Worm (Caenorhabditis elegans): Measurements from ENCODE around the gene nhr-184.

Gene nhr-184

ce11 chrV:2200402-2200801 is 13.9 kb downstream of the nhr-184 start:
- TF ChIP-seq pqm-1 (tag; optimal IDR thresholded peaks at IDR 0.05) (no peak), unc-62 (GFP tag; optimal IDR thresholded peaks at IDR 0.05) (no peak), ceh-82 (tag; optimal IDR thresholded peaks at IDR 0.05) (no peak), aly-2 (tag; optimal IDR thresholded peaks at IDR 0.05) (no peak), nhr-76 (tag; optimal IDR thresholded peaks at IDR 0.05) (no peak), pha-4 (tag; optimal IDR thresholded peaks at IDR 0.05) (no peak), R02D3.7 (tag; optimal IDR thresholded peaks at IDR 0.05) (no peak), lin-15B (tag; optimal IDR thresholded peaks at IDR 0.05) (no peak), elt-1 (tag; optimal IDR thresholded peaks at IDR 0.05) (no peak), nhr-23 (tag; optimal IDR thresholded peaks at IDR 0.05) (no peak), nhr-25 (tag; optimal IDR thresholded peaks at IDR 0.05) (no peak), lsy-12 (tag; optimal IDR thresholded peaks at IDR 0.05) (no peak), unc-39 (tag; optimal IDR thresholded peaks at IDR 0.05) (no peak), mml-1 (tag; optimal IDR thresholded peaks at IDR 0.05) (no peak), hmg-11 (tag; optimal IDR thresholded peaks at IDR 0.05) (no peak), nfya-1 (tag; optimal IDR thresholded peaks at IDR 0.05; ENCODE audit: insufficient read depth) (no peak), sea-2 (GFP tag; optimal IDR thresholded peaks at IDR 0.05) (no peak), nhr-11 (tag; optimal IDR thresholded peaks at IDR 0.05) (no peak), ztf-4 (tag; optimal IDR thresholded peaks at IDR 0.05) (no peak), daf-12 (tag; optimal IDR thresholded peaks at IDR 0.05) (no peak)

- no peak for TF ChIP-seq aly-2 (tag; optimal IDR thresholded peaks at IDR 0.05)
- no peak for TF ChIP-seq nhr-11 (tag; optimal IDR thresholded peaks at IDR 0.05)
- TF ChIP-seq fkh-2 (tag; optimal IDR thresholded peaks at IDR 0.05): no peak
- no peak for TF ChIP-seq mml-1 (tag; optimal IDR thresholded peaks at IDR 0.05)
- TF ChIP-seq pha-4 (tag; optimal IDR thresholded peaks at IDR 0.05): no peak
- no peak for TF ChIP-seq egl-27 (tag; optimal IDR thresholded peaks at IDR 0.05)
- no peak for TF ChIP-seq nhr-25 (tag; optimal IDR thresholded peaks at IDR 0.05)
- no peak for TF ChIP-seq hmg-11 (tag; optimal IDR thresholded peaks at IDR 0.05)
- TF ChIP-seq eor-1 (tag; optimal IDR thresholded peaks at IDR 0.05): no peak
- no peak for TF ChIP-seq snpc-4 (tag; optimal IDR thresholded peaks at IDR 0.05)
- TF ChIP-seq lsy-12 (tag; optimal IDR thresholded peaks at IDR 0.05): no peak
- TF ChIP-seq lin-15B (tag; optimal IDR thresholded peaks at IDR 0.05): no peak
- TF ChIP-seq nhr-77 (tag; optimal IDR thresholded peaks at IDR 0.05): no peak
- TF ChIP-seq nhr-76 (tag; optimal IDR thresholded peaks at IDR 0.05): no peak
- no peak for TF ChIP-seq ztf-11 (tag; optimal IDR thresholded peaks at IDR 0.05)
- TF ChIP-seq egl-5 (tag; optimal IDR thresholded peaks at IDR 0.05): no peak
- TF ChIP-seq nhr-237 (tag; optimal IDR thresholded peaks at IDR 0.05): no peak
Measured at ce11 chrV:2199594-2199993, 14.7 kb downstream of the nhr-184 start.

DNA sequence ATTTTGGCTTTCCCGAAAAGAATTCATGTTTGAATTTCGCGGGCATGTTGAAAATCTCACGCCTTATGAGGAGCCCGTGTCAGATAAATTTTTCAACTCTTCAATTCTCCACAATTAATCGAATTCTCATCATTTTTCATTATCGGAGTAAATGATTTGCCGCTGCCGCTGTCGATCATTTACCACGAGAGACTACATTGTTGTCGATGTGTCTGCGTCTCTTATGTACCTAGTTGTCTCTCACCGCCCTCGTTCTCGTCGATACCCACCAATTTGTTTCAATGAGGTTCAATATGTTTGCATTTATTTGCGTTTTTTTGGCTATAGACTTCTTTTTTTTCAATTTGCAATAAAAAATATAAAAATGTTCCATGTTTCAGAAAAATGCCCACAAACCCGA is 22.2 kb downstream of the nhr-184 start, which contains the start of gene nhr-13:
Gene nhr-13 (plus strand): TSS at position 369 of the 400 bp plus-strand sequence.
- TF ChIP-seq eor-1 (tag; optimal IDR thresholded peaks at IDR 0.05) (no peak), pqm-1 (tag; optimal IDR thresholded peaks at IDR 0.05) (no peak), nhr-28 (tag; optimal IDR thresholded peaks at IDR 0.05) (no peak), skn-1 (tag; optimal IDR thresholded peaks at IDR 0.05) (peak; percentile 14), fos-1 (tag; optimal IDR thresholded peaks at IDR 0.05) (no peak), unc-62 (GFP tag; optimal IDR thresholded peaks at IDR 0.05) (no peak), nhr-11 (tag; optimal IDR thresholded peaks at IDR 0.05) (no peak), nhr-76 (tag; optimal IDR thresholded peaks at IDR 0.05) (no peak), ZK546.5 (tag; optimal IDR thresholded peaks at IDR 0.05) (no peak), jun-1 (tag; optimal IDR thresholded peaks at IDR 0.05) (no peak), daf-12 (tag; optimal IDR thresholded peaks at IDR 0.05) (no peak), unc-39 (tag; optimal IDR thresholded peaks at IDR 0.05) (no peak), nhr-237 (tag; optimal IDR thresholded peaks at IDR 0.05) (no peak), pha-4 (tag; optimal IDR thresholded peaks at IDR 0.05) (peak; percentile 9), mml-1 (tag; optimal IDR thresholded peaks at IDR 0.05) (no peak), nhr-25 (tag; optimal IDR thresholded peaks at IDR 0.05) (no peak), nhr-12 (tag; optimal IDR thresholded peaks at IDR 0.05) (no peak), fkh-10 (GFP tag; optimal IDR thresholded peaks at IDR 0.05) (no peak), ceh-82 (tag; optimal IDR thresholded peaks at IDR 0.05) (no peak), nhr-23 (tag; optimal IDR thresholded peaks at IDR 0.05) (no peak), hmg-11 (tag; optimal IDR thresholded peaks at IDR 0.05) (peak; percentile 30), sea-2 (GFP tag; optimal IDR thresholded peaks at IDR 0.05) (no peak), elt-2 (tag; optimal IDR thresholded peaks at IDR 0.05) (peak; percentile 42), ztf-11 (tag; optimal IDR thresholded peaks at IDR 0.05) (no peak), ceh-28 (tag; optimal IDR thresholded peaks at IDR 0.05) (no peak), aly-2 (tag; optimal IDR thresholded peaks at IDR 0.05) (no peak), ztf-4 (tag; optimal IDR thresholded peaks at IDR 0.05) (no peak), nfya-1 (tag; optimal IDR thresholded peaks at IDR 0.05; ENCODE audit: insufficient read depth) (peak; percentile 4)
